Worm (Caenorhabditis elegans) whole organism, L4 larva: ENCODE data around the gene ccch-1.

Experiments
- T20F7.1 ChIP-seq: fragments of 200-800 bp; sonication (Bioruptor generic); optimal IDR thresholded peaks from 2 replicates; lab custom pipeline; 2018; ENCODE audit warnings: mild to moderate bottlenecking, missing genetic modification characterization, missing compliant biosample characterization
- ZK337.2 ChIP-seq: fragments of 200-800 bp; sonication (Bioruptor generic); IDR thresholded peaks from 2 replicates; pipeline ENCODE4 v1.3.6; 2022; ENCODE audit warnings: missing genetic modification reagents, missing genetic modification characterization, missing compliant biosample characterization
- ama-1 ChIP-seq: fragments of 150-350 bp; optimal IDR thresholded peaks from 2 replicates; lab custom pipeline; 2014; ENCODE audit warnings: inconsistent platforms, mixed read lengths
- arid-1 ChIP-seq: fragments of 200-800 bp; sonication (Bioruptor generic); conservative IDR thresholded peaks from 2 replicates; pipeline ENCODE4 v1.3.6; 2022; ENCODE audit warnings: missing genetic modification reagents, missing genetic modification characterization, missing compliant biosample characterization
- ceh-28 ChIP-seq: fragments of 150-350 bp; optimal IDR thresholded peaks from 2 replicates; lab custom pipeline; 2014; ENCODE audit warnings: missing biosample characterization, missing genetic modification reagents, missing genetic modification characterization
- ctbp-1 ChIP-seq: fragments of 200-800 bp; sonication (Bioruptor generic); IDR thresholded peaks from 2 replicates; pipeline ENCODE4 v1.3.6; 2022; ENCODE audit warnings: missing genetic modification reagents, missing genetic modification characterization, missing compliant biosample characterization
- daf-16 ChIP-seq, 3 experiments: sonication (generic microtip); optimal IDR thresholded peaks; 2 replicates each; lab custom pipeline; 2016 to 2017; ENCODE audit warnings: missing genetic modification characterization in 3 of 3, missing genetic modification reagents in 3 of 3, mild to moderate bottlenecking in 2 of 3, missing compliant biosample characterization in 2 of 3, missing biosample characterization in 1 of 3, moderate library complexity in 1 of 3
- dmd-6 ChIP-seq: fragments of 200-800 bp; sonication (Bioruptor generic); IDR thresholded peaks from 2 replicates; pipeline ENCODE4 v1.3.6; 2022; ENCODE audit warnings: missing genetic modification reagents, missing genetic modification characterization, missing compliant biosample characterization
- dpl-1 ChIP-seq: fragments of 150-350 bp; optimal IDR thresholded peaks from 2 replicates; lab custom pipeline; 2014; ENCODE audit warnings: missing biosample characterization, missing genetic modification reagents, missing genetic modification characterization
- dve-1 ChIP-seq: sonication (generic microtip); optimal IDR thresholded peaks from 2 replicates; lab custom pipeline; 2017; ENCODE audit warnings: antibody characterized with exemption, mild to moderate bottlenecking, missing genetic modification characterization, missing compliant biosample characterization; ENCODE audit not compliant: insufficient read depth
- fkh-10 ChIP-seq: fragments of 150-350 bp; optimal IDR thresholded peaks from 2 replicates; lab custom pipeline; 2014; ENCODE audit warnings: missing biosample characterization, missing genetic modification reagents, missing genetic modification characterization
- hlh-11 ChIP-seq: fragments of 200-800 bp; sonication (Bioruptor generic); optimal IDR thresholded peaks from 2 replicates; lab custom pipeline; 2018; ENCODE audit warnings: mild to moderate bottlenecking, missing genetic modification characterization, missing compliant biosample characterization
- hlh-30 ChIP-seq: sonication (generic microtip); optimal IDR thresholded peaks from 2 replicates; lab custom pipeline; 2017; ENCODE audit warnings: antibody characterized with exemption, mild to moderate bottlenecking, missing genetic modification characterization, missing compliant biosample characterization; ENCODE audit not compliant: insufficient read depth
- hmg-1.1 ChIP-seq: fragments of 200-800 bp; sonication (Bioruptor generic); IDR thresholded peaks from 2 replicates; pipeline ENCODE4 v1.3.6; 2022; ENCODE audit warnings: missing genetic modification reagents, missing genetic modification characterization, missing compliant biosample characterization
- lin-13 ChIP-seq: fragments of 150-350 bp; optimal IDR thresholded peaks from 2 replicates; lab custom pipeline; 2014; ENCODE audit warnings: missing biosample characterization, missing genetic modification reagents, missing genetic modification characterization
- lir-3 ChIP-seq: sonication (generic microtip); optimal IDR thresholded peaks from 2 replicates; lab custom pipeline; 2016; ENCODE audit warnings: mild to moderate bottlenecking, missing genetic modification characterization, missing compliant biosample characterization
- lsy-2 ChIP-seq, 2 experiments: fragments of 150-350 bp in 1 of 2; sonication (generic microtip) in 1 of 2; optimal IDR thresholded peaks; 2 replicates each; lab custom pipeline; 2014 to 2017; ENCODE audit warnings: missing biosample characterization in 2 of 2, missing genetic modification characterization in 2 of 2
- mdl-1 ChIP-seq, 2 experiments: fragments of 150-350 bp in 1 of 2; sonication (generic microtip) in 1 of 2; optimal IDR thresholded peaks; 2 replicates each; lab custom pipeline; 2014 to 2017; ENCODE audit warnings: missing biosample characterization in 2 of 2, missing genetic modification characterization in 2 of 2
- mep-1 ChIP-seq: fragments of 150-350 bp; sonication (generic microtip); optimal IDR thresholded peaks from 3 replicates; lab custom pipeline; 2014; ENCODE audit warnings: missing biosample characterization, missing genetic modification characterization
- mes-2 ChIP-seq: sonication (generic microtip); optimal IDR thresholded peaks from 2 replicates; lab custom pipeline; 2016; ENCODE audit warnings: missing genotype, mild to moderate bottlenecking, missing genetic modification characterization, missing compliant biosample characterization; ENCODE audit not compliant: poor library complexity, severe bottlenecking
- mxl-2 ChIP-seq: fragments of 200-800 bp; sonication (Bioruptor generic); conservative IDR thresholded peaks from 2 replicates; pipeline ENCODE4 v1.3.6; 2022; ENCODE audit warnings: missing genetic modification reagents, missing genetic modification characterization, missing compliant biosample characterization
- mxl-3 ChIP-seq: fragments of 200-800 bp; sonication (Bioruptor generic); optimal IDR thresholded peaks from 2 replicates; lab custom pipeline; 2018; ENCODE audit warnings: mild to moderate bottlenecking, missing genetic modification characterization, missing compliant biosample characterization
- nhr-11 ChIP-seq: fragments of 150-350 bp; optimal IDR thresholded peaks from 2 replicates; lab custom pipeline; 2014; ENCODE audit warnings: missing biosample characterization, missing genetic modification characterization
- nhr-25 ChIP-seq: sonication (generic microtip); optimal IDR thresholded peaks from 2 replicates; lab custom pipeline; 2017; ENCODE audit warnings: missing genetic modification characterization, mild to moderate bottlenecking, missing compliant biosample characterization, antibody characterized with exemption, moderate library complexity, borderline replicate concordance; ENCODE audit not compliant: insufficient read depth
- nhr-28 ChIP-seq: fragments of 150-350 bp; optimal IDR thresholded peaks from 2 replicates; lab custom pipeline; 2014; ENCODE audit warnings: missing biosample characterization, missing genetic modification characterization
- nhr-41 ChIP-seq: fragments of 200-800 bp; sonication (Bioruptor generic); IDR thresholded peaks from 2 replicates; pipeline ENCODE4 v1.3.6; 2022; ENCODE audit warnings: missing genetic modification reagents, missing genetic modification characterization, missing compliant biosample characterization
- nhr-48 ChIP-seq: sonication (generic microtip); optimal IDR thresholded peaks from 2 replicates; lab custom pipeline; 2016; ENCODE audit warnings: mild to moderate bottlenecking, missing genetic modification characterization, missing compliant biosample characterization
- nhr-6 ChIP-seq: fragments of 150-350 bp; optimal IDR thresholded peaks from 2 replicates; lab custom pipeline; 2014; ENCODE audit warnings: missing biosample characterization, missing genetic modification characterization
- pqm-1 ChIP-seq: sonication (generic microtip); optimal IDR thresholded peaks from 2 replicates; lab custom pipeline; 2017; ENCODE audit warnings: missing biosample characterization, missing genetic modification characterization
- rbr-2 ChIP-seq: sonication (generic microtip); optimal IDR thresholded peaks from 2 replicates; lab custom pipeline; 2016; ENCODE audit warnings: missing genotype, missing genetic modification characterization, missing compliant biosample characterization
- skn-1 ChIP-seq: fragments of 150-350 bp; optimal IDR thresholded peaks from 2 replicates; lab custom pipeline; 2014; ENCODE audit warnings: missing biosample characterization, missing genetic modification characterization
- snpc-4 ChIP-seq: fragments of 150-350 bp; optimal IDR thresholded peaks from 2 replicates; lab custom pipeline; 2014; ENCODE audit warnings: missing biosample characterization, missing genetic modification characterization
- unc-130 ChIP-seq: sonication (generic microtip); optimal IDR thresholded peaks from 2 replicates; lab custom pipeline; 2016; ENCODE audit warnings: missing genetic modification reagents, missing genetic modification characterization, missing compliant biosample characterization
- unc-62 ChIP-seq, 3 experiments: fragments of 150-350 bp in 1 of 3; sonication (generic microtip); optimal IDR thresholded peaks in 2 of 3; peaks in 1 of 3; 1 replicate in 1 of 3; 2 replicates in 2 of 3; lab custom pipeline; 2014 to 2017; ENCODE audit warnings: missing biosample characterization in 3 of 3, missing genetic modification characterization in 3 of 3, missing genetic modification reagents in 3 of 3, missing genotype in 1 of 3
- zip-11 ChIP-seq: fragments of 200-800 bp; sonication (Bioruptor generic); IDR thresholded peaks from 2 replicates; pipeline ENCODE4 v1.3.6; 2022; ENCODE audit warnings: missing genetic modification characterization, missing compliant biosample characterization
- ztf-11 ChIP-seq: fragments of 150-350 bp; optimal IDR thresholded peaks from 2 replicates; lab custom pipeline; 2014; ENCODE audit warnings: missing biosample characterization, missing genetic modification characterization
- ztf-7 ChIP-seq: fragments of 150-350 bp; optimal IDR thresholded peaks from 2 replicates; lab custom pipeline; 2014; ENCODE audit warnings: missing biosample characterization, missing genetic modification characterization

ccch-1 gene

DNA sequence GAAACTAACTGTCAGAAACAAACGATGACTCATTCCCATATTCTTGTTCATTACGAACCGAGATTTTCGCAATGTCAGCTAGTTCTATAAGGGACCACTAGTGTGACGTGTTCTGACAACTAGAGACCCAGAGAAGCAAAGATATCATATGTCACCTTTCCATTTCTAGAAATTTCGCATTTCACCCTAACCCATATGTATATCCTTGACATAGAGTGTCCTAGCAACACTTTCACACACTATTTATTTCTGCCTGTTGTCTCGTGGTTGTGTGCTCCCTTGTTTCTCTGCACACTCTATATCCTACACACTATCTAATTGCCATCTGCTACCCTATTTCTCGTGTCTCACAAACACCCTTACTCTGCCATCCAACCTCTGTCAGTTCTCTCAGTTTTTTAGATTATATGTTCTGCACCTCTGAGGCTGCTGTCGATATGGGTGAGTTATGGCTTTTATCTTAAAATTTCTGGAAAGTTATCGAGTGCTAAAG lies 21.3 kb downstream of the ccch-1 start, which contains the start of the genes F38B7.17 and F38B7.3:
Gene F38B7.17 (minus strand): TSS at position 51 of the 493 bp plus-strand sequence.
Gene F38B7.3 (plus strand): TSS at position 194 of the 493 bp plus-strand sequence.
- TF ChIP-seq ceh-28 (tag; lab: Kevin White, UChicago) = no peak
- TF ChIP-seq pqm-1 (tag; lab: Kevin White, UChicago) = peak; percentile 66
- peak; percentile 48 for TF ChIP-seq mep-1
- TF ChIP-seq dpl-1 (GFP tag; lab: Kevin White, UChicago) = peak; percentile 27
- peak; percentile 63 for TF ChIP-seq mxl-3 (GFP tag; lab: Kevin White, UChicago)
- no peak for TF ChIP-seq daf-16 (GFP tag; optimal IDR thresholded peaks at IDR 0.05; lab: Kevin White, UChicago)
- TF ChIP-seq daf-16 (tag; optimal IDR thresholded peaks at IDR 0.05; lab: Kevin White, UChicago) = peak; percentile 85
- TF ChIP-seq T20F7.1 (GFP tag; lab: Kevin White, UChicago) = peak; percentile 39
- TF ChIP-seq dmd-6 = peak; percentile 55
- peak; percentile 63 for TF ChIP-seq nhr-25 (tag; lab: Kevin White, UChicago)
- peak; percentile 27 for TF ChIP-seq nhr-6 (tag; lab: Kevin White, UChicago)
- TF ChIP-seq mxl-2 (GFP tag; lab: Robert Waterston, UW) = no peak
- peak; percentile 41; the same call in 1 of the 2 replicates for TF ChIP-seq hmg-1.1
- peak; percentile 61 for TF ChIP-seq rbr-2 (tag; lab: Kevin White, UChicago)
- peak; percentile 66 to 91 for TF ChIP-seq mdl-1 (tag; optimal IDR thresholded peaks at IDR 0.05; lab: Kevin White, UChicago)
- no peak for TF ChIP-seq zip-11 (GFP tag; lab: Robert Waterston, UW)
- TF ChIP-seq ztf-11 (tag; lab: Kevin White, UChicago) = no peak
- TF ChIP-seq ctbp-1 = 0 out of 2 replicates have a peak, but pooled peaks have one; percentile 44
- peak; percentile 93 for TF ChIP-seq hlh-30 (tag; lab: Kevin White, UChicago)
- TF ChIP-seq nhr-48 = peak; percentile 17
- TF ChIP-seq unc-62 (GFP tag; optimal IDR thresholded peaks at IDR 0.05 in 1 of 2; lab: Kevin White, UChicago) = peak in 1 of 2 experiments; percentile 52
- TF ChIP-seq unc-62 (tag; optimal IDR thresholded peaks at IDR 0.05; lab: Kevin White, UChicago) = no peak
- peak; percentile 60 for TF ChIP-seq nhr-11
- TF ChIP-seq ztf-7 (tag; lab: Kevin White, UChicago) = peak; percentile 7
- TF ChIP-seq lsy-2 (tag; optimal IDR thresholded peaks at IDR 0.05; lab: Kevin White, UChicago) = peak in 1 of 2 experiments; percentile 61
- peak; percentile 46 for TF ChIP-seq mes-2
- peak; percentile 83 for TF ChIP-seq dve-1
- TF ChIP-seq hlh-11 = peak; percentile 85
- TF ChIP-seq nhr-28 (tag; lab: Kevin White, UChicago) = peak; percentile 73
- TF ChIP-seq arid-1 (GFP tag; lab: Robert Waterston, UW) = no peak
- no peak for TF ChIP-seq lin-13 (GFP tag; lab: Kevin White, UChicago)
- TF ChIP-seq nhr-41 (GFP tag; lab: Robert Waterston, UW) = no peak
- TF ChIP-seq ama-1 (lab: Kevin White, UChicago) = peak; percentile 26

ce11 chrV:11552379-11552778 lies 24.7 kb downstream of the ccch-1 start, which contains the start of gene srx-85:
Gene srx-85, plus strand, starts transcription at chrV:11552679.
- TF ChIP-seq mep-1 (no peak), lir-3 (tag; lab: Kevin White, UChicago) (no peak), fkh-10 (GFP tag; lab: Kevin White, UChicago) (no peak), ZK337.2 (GFP tag; lab: Robert Waterston, UW) (no peak), skn-1 (tag; lab: Kevin White, UChicago) (no peak)

DNA sequence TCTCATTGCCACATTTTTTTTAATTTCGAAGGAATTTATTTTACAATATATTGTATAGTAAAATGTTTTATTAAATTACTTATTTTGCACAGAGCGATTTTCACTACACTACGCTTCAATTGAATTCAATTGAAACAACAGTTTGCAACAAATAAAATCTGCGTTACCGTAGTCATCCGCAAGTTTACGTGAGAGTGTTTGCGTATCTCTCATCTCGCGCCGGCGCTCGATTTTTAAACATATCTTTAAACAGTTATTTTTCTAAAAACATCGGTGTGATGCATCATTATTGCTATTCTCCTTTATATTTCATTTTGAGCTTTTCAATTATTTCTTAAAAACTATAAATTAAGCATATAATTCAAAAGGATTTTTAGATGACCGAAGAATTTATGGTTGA lies 26.6 kb downstream of the ccch-1 start, which contains the start of gene duo-1:
Gene duo-1 (plus strand): TSS at position 371 of the 400 bp plus-strand sequence.
- TF ChIP-seq snpc-4 (tag; lab: Kevin White, UChicago) = no peak
- peak; percentile 46 for TF ChIP-seq unc-130
